Worm (Caenorhabditis elegans): Measurements from ENCODE around the gene C35B1.8.

DNA sequence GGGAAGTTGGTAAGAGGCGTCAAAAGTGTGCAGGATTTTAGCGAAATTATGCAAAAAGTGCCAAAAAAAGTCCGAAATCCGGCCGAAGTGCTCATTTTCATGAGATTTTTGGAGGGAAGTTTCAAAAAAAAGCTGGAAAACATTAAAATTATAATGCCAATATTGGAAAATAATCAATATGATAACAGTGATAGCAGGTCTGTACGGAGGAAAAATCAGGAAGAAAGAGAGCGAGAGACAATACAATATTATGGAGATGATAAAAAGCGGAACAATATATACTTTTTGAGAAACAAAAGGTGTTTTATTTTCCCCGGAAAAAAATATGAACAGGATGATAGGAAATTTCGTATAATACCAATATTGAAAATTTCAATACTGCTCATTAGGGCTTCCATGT is 25.4 kb downstream of the C35B1.8 start:
- TF ChIP-seq him-1 (tag; optimal IDR thresholded peaks at IDR 0.05) (no peak), dao-5 (tag; optimal IDR thresholded peaks at IDR 0.05) (no peak), W03F9.2 (tag; optimal IDR thresholded peaks at IDR 0.05) (no peak)

Measured in whole organism, L4/young adult.